Fruit fly (Drosophila melanogaster) whole organism, embryonic: Measurements from ENCODE around the gene CG17732.

Experiments
- Adf1 ChIP-seq: fragments of 200-800 bp; sonication (Bioruptor generic); IDR thresholded peaks from 2 replicates; pipeline ENCODE4 v1.3.6; 2022; ENCODE audit warnings: missing biosample characterization, missing genetic modification characterization
- Aef1 ChIP-seq: fragments of 200-800 bp; sonication (Bioruptor generic); IDR thresholded peaks from 3 replicates; pipeline ENCODE4 v1.3.6; 2022; ENCODE audit warnings: missing biosample characterization, missing genetic modification characterization
- Asciz ChIP-seq: fragments of 200-800 bp; sonication (Bioruptor generic); optimal IDR thresholded peaks from 2 replicates; lab custom pipeline; 2017; ENCODE audit warnings: missing biosample characterization, mild to moderate bottlenecking, missing genetic modification characterization, missing genetic modification reagents
- Atf-2 ChIP-seq: fragments of 200-800 bp; sonication (Bioruptor generic); optimal IDR thresholded peaks from 2 replicates; lab custom pipeline; 2016; ENCODE audit warnings: missing biosample characterization, missing genetic modification characterization
- B-H1 ChIP-seq: fragments of 200-800 bp; sonication (Bioruptor generic); IDR thresholded peaks from 3 replicates; pipeline ENCODE4 v1.3.6; 2022; ENCODE audit warnings: missing biosample characterization, missing genetic modification characterization
- C15 ChIP-seq: fragments of 200-800 bp; sonication (Bioruptor generic); IDR thresholded peaks from 3 replicates; pipeline ENCODE4 v1.3.6; 2022; ENCODE audit warnings: missing biosample characterization, missing genetic modification characterization
- CG10267 ChIP-seq: fragments of 200-800 bp; sonication (Bioruptor generic); optimal IDR thresholded peaks from 2 replicates; lab custom pipeline; 2018; ENCODE audit warnings: missing biosample characterization, mild to moderate bottlenecking, missing genetic modification characterization, moderate library complexity
- CG11456 ChIP-seq: fragments of 200-800 bp; sonication (Bioruptor generic); IDR thresholded peaks from 3 replicates; pipeline ENCODE4 v1.3.6; 2022; ENCODE audit warnings: missing biosample characterization, missing genetic modification characterization
- CG12391 ChIP-seq: fragments of 200-800 bp; sonication (Bioruptor generic); optimal IDR thresholded peaks from 3 replicates; lab custom pipeline; 2018; ENCODE audit warnings: missing biosample characterization, mild to moderate bottlenecking, missing genetic modification characterization, moderate library complexity
- CG12659 ChIP-seq: fragments of 200-800 bp; sonication (Bioruptor generic); optimal IDR thresholded peaks from 3 replicates; lab custom pipeline; 2017; ENCODE audit warnings: mild to moderate bottlenecking, missing biosample characterization, missing genetic modification reagents, missing genetic modification characterization
- CG14860 ChIP-seq: fragments of 200-800 bp; sonication (Bioruptor generic); IDR thresholded peaks from 3 replicates; pipeline ENCODE4 v1.3.6; 2022; ENCODE audit warnings: missing biosample characterization, missing genetic modification characterization; ENCODE audit not compliant: partially characterized antibody
- CG15269 ChIP-seq: fragments of 200-800 bp; sonication (Bioruptor generic); optimal IDR thresholded peaks from 2 replicates; lab custom pipeline; 2018; ENCODE audit warnings: missing biosample characterization, mild to moderate bottlenecking, missing genetic modification characterization, moderate library complexity
- CG1602 ChIP-seq: fragments of 200-800 bp; sonication (Bioruptor generic); optimal IDR thresholded peaks from 3 replicates; lab custom pipeline; 2016; ENCODE audit warnings: missing biosample characterization, missing genetic modification characterization
- CG1647 ChIP-seq: fragments of 200-800 bp; sonication (Bioruptor generic); optimal IDR thresholded peaks from 3 replicates; lab custom pipeline; 2016; ENCODE audit warnings: missing biosample characterization, missing genetic modification characterization
- CG16779 ChIP-seq: fragments of 200-800 bp; sonication (Bioruptor generic); IDR thresholded peaks from 2 replicates; pipeline ENCODE4 v1.3.6; 2022; ENCODE audit warnings: missing biosample characterization, missing genetic modification characterization
- CG17186 ChIP-seq: fragments of 200-800 bp; sonication (Bioruptor generic); optimal IDR thresholded peaks from 3 replicates; lab custom pipeline; 2017; ENCODE audit warnings: missing biosample characterization, missing genetic modification reagents, missing genetic modification characterization
- CG17385 ChIP-seq: fragments of 200-800 bp; sonication (Bioruptor generic); optimal IDR thresholded peaks from 3 replicates; lab custom pipeline; 2018; ENCODE audit warnings: missing biosample characterization, mild to moderate bottlenecking, missing genetic modification characterization
- CG31441 ChIP-seq: fragments of 200-800 bp; sonication (Bioruptor generic); IDR thresholded peaks from 2 replicates; pipeline ENCODE4 v1.3.6; 2022; ENCODE audit warnings: missing biosample characterization, missing genetic modification characterization
- CG6683 ChIP-seq: fragments of 200-800 bp; sonication (Bioruptor generic); optimal IDR thresholded peaks from 2 replicates; lab custom pipeline; 2017; ENCODE audit warnings: missing biosample characterization, mild to moderate bottlenecking, missing genetic modification characterization, missing genetic modification reagents
- CG7372 ChIP-seq: fragments of 200-800 bp; sonication (Bioruptor generic); IDR thresholded peaks from 2 replicates; pipeline ENCODE4 v1.3.6; 2022; ENCODE audit warnings: missing biosample characterization, missing genetic modification characterization
- CG7928 ChIP-seq: fragments of 200-800 bp; sonication (Bioruptor generic); optimal IDR thresholded peaks from 2 replicates; lab custom pipeline; 2017; ENCODE audit warnings: missing biosample characterization, mild to moderate bottlenecking, missing genetic modification characterization
- CG9817 ChIP-seq: fragments of 200-800 bp; sonication (Bioruptor generic); optimal IDR thresholded peaks from 2 replicates; lab custom pipeline; 2018; ENCODE audit warnings: missing biosample characterization, mild to moderate bottlenecking, missing genetic modification characterization, moderate library complexity
- CG9876 ChIP-seq: fragments of 200-800 bp; sonication (Bioruptor generic); optimal IDR thresholded peaks from 2 replicates; lab custom pipeline; 2016; ENCODE audit warnings: missing biosample characterization, missing genetic modification characterization
- CG9932 ChIP-seq: fragments of 200-800 bp; sonication (Bioruptor generic); IDR thresholded peaks from 2 replicates; pipeline ENCODE4 v1.3.6; 2022; ENCODE audit warnings: missing biosample characterization, missing genetic modification characterization
- Dad ChIP-seq: fragments of 200-800 bp; sonication (Bioruptor generic); optimal IDR thresholded peaks from 3 replicates; lab custom pipeline; 2016; ENCODE audit warnings: missing biosample characterization, missing genetic modification characterization
- Doc3 ChIP-seq: fragments of 200-800 bp; sonication (Bioruptor generic); IDR thresholded peaks from 3 replicates; pipeline ENCODE4 v1.3.6; 2022; ENCODE audit warnings: missing biosample characterization, missing genetic modification characterization; ENCODE audit not compliant: partially characterized antibody
- NFAT ChIP-seq: fragments of 200-800 bp; sonication (Bioruptor generic); IDR thresholded peaks from 2 replicates; pipeline ENCODE4 v1.3.6; 2022; ENCODE audit warnings: missing biosample characterization, missing genetic modification characterization
- Poxn ChIP-seq: fragments of 200-800 bp; sonication (Bioruptor generic); IDR thresholded peaks from 2 replicates; pipeline ENCODE4 v1.3.6; 2022; ENCODE audit warnings: missing biosample characterization, missing genetic modification characterization
- Ptx1 ChIP-seq: fragments of 200-800 bp; sonication (Bioruptor generic); IDR thresholded peaks from 2 replicates; pipeline ENCODE4 v1.3.6; 2022; ENCODE audit warnings: missing biosample characterization, missing genetic modification characterization
- Sin3A ChIP-seq: fragments of >200 bp; optimal IDR thresholded peaks from 2 replicates; lab custom pipeline; 2018
- Ssrp ChIP-seq: fragments of 200-800 bp; sonication (Bioruptor generic); optimal IDR thresholded peaks from 2 replicates; lab custom pipeline; 2018; ENCODE audit warnings: missing biosample characterization, mild to moderate bottlenecking, missing genetic modification characterization, moderate library complexity
- Trl ChIP-seq, 3 experiments: fragments of >200 bp in 2 of 3; fragments of 200-800 bp in 1 of 3; sonication (Bioruptor generic) in 1 of 3; optimal IDR thresholded peaks; 2 replicates in 1 of 3; 3 replicates in 2 of 3; lab custom pipeline; 2016 to 2017; ENCODE audit warnings: missing biosample characterization in 1 of 3, missing genetic modification characterization in 1 of 3
- Usf ChIP-seq: fragments of 200-800 bp; sonication (Bioruptor generic); optimal IDR thresholded peaks from 2 replicates; lab custom pipeline; 2017; ENCODE audit warnings: missing genotype, missing biosample characterization, missing genetic modification characterization
- ab ChIP-seq: fragments of 200-800 bp; sonication (Bioruptor generic); optimal IDR thresholded peaks from 2 replicates; lab custom pipeline; 2016; ENCODE audit warnings: missing biosample characterization, missing genetic modification characterization
- bcd ChIP-seq: fragments of 200-800 bp; sonication (Bioruptor generic); optimal IDR thresholded peaks from 2 replicates; lab custom pipeline; 2017; ENCODE audit warnings: missing biosample characterization, mild to moderate bottlenecking, missing genetic modification characterization
- cad ChIP-seq: fragments of >200 bp; optimal IDR thresholded peaks from 2 replicates; lab custom pipeline; 2017; ENCODE audit warnings: missing biosample characterization, missing genetic modification characterization
- cg ChIP-seq: fragments of 200-800 bp; sonication (Bioruptor generic); optimal IDR thresholded peaks from 3 replicates; lab custom pipeline; 2019; ENCODE audit warnings: missing biosample characterization, mild to moderate bottlenecking, missing genetic modification characterization, moderate library complexity
- corto ChIP-seq: fragments of 200-800 bp; sonication (Bioruptor generic); optimal IDR thresholded peaks from 2 replicates; lab custom pipeline; 2016; ENCODE audit warnings: missing biosample characterization, mild to moderate bottlenecking, missing genetic modification characterization, moderate library complexity
- crp ChIP-seq, 2 experiments: fragments of 200-800 bp; sonication (Bioruptor generic); optimal IDR thresholded peaks; 2 replicates in 1 of 2; 3 replicates in 1 of 2; lab custom pipeline; 2017; ENCODE audit warnings: missing biosample characterization in 2 of 2, missing genetic modification characterization in 2 of 2, mild to moderate bottlenecking in 1 of 2, moderate library complexity in 1 of 2
- hb ChIP-seq: fragments of 200-800 bp; sonication (Bioruptor generic); IDR thresholded peaks from 3 replicates; pipeline ENCODE4 v1.3.6; 2022; ENCODE audit warnings: missing biosample characterization, missing genetic modification characterization; ENCODE audit not compliant: partially characterized antibody
- kni ChIP-seq: fragments of 200-800 bp; sonication (Bioruptor generic); optimal IDR thresholded peaks from 3 replicates; lab custom pipeline; 2017; ENCODE audit warnings: mild to moderate bottlenecking, missing biosample characterization, missing genetic modification reagents, missing genetic modification characterization
- nerfin-1 ChIP-seq: fragments of 200-800 bp; sonication (Bioruptor generic); optimal IDR thresholded peaks from 3 replicates; lab custom pipeline; 2019; ENCODE audit warnings: missing biosample characterization, mild to moderate bottlenecking, missing genetic modification characterization, moderate library complexity
- odd ChIP-seq: fragments of 200-800 bp; sonication (Bioruptor generic); optimal IDR thresholded peaks from 2 replicates; lab custom pipeline; 2017; ENCODE audit warnings: missing biosample characterization, mild to moderate bottlenecking, missing genetic modification characterization
- pfk ChIP-seq: fragments of 200-800 bp; sonication (Bioruptor generic); optimal IDR thresholded peaks from 2 replicates; lab custom pipeline; 2018; ENCODE audit warnings: missing biosample characterization, mild to moderate bottlenecking, missing genetic modification characterization, moderate library complexity
- pnt ChIP-seq: fragments of 200-800 bp; sonication (Bioruptor generic); optimal IDR thresholded peaks from 3 replicates; lab custom pipeline; 2016; ENCODE audit warnings: missing biosample characterization, missing genetic modification characterization
- pum ChIP-seq: fragments of 200-800 bp; sonication (Bioruptor generic); optimal IDR thresholded peaks from 2 replicates; lab custom pipeline; 2016; ENCODE audit warnings: missing biosample characterization, missing genetic modification characterization
- repo ChIP-seq: fragments of 200-800 bp; sonication (Bioruptor generic); optimal IDR thresholded peaks from 2 replicates; lab custom pipeline; 2016; ENCODE audit warnings: missing biosample characterization, missing genetic modification characterization
- ro ChIP-seq: fragments of 200-800 bp; sonication (Bioruptor generic); IDR thresholded peaks from 2 replicates; pipeline ENCODE4 v1.3.6; 2022; ENCODE audit warnings: missing biosample characterization, missing genetic modification characterization
- sens ChIP-seq: fragments of 200-800 bp; sonication (Bioruptor generic); peaks from one replicate; lab custom pipeline; 2016; ENCODE audit warnings: missing biosample characterization, missing genetic modification characterization
- sisA ChIP-seq: fragments of 200-800 bp; sonication (Bioruptor generic); IDR thresholded peaks from 2 replicates; pipeline ENCODE4 v1.3.6; 2022; ENCODE audit warnings: missing biosample characterization, missing genetic modification characterization
- so ChIP-seq: fragments of 200-800 bp; sonication (Bioruptor generic); IDR thresholded peaks from 3 replicates; pipeline ENCODE4 v1.3.6; 2022; ENCODE audit warnings: missing biosample characterization, missing genetic modification characterization

The CG17732 gene

dm6 chr3L:19991714-19992231 is 10.3 kb downstream of the CG17732 start, which contains the start of the genes CG7646 and Nca (continued):
- TF ChIP-seq crp (GFP tag; optimal IDR thresholded peaks at IDR 0.05; lab: Kevin White, UChicago) (no peak), Asciz (GFP tag; lab: Kevin White, UChicago) (no peak), C15 (no peak), CG14860 (GFP tag; lab: Robert Waterston, UW) (peak; percentile 88), ab (GFP tag; lab: Kevin White, UChicago) (no peak), CG6683 (GFP tag; lab: Kevin White, UChicago) (no peak), NFAT (GFP tag; lab: Robert Waterston, UW) (no peak), CG9817 (tag; lab: Kevin White, UChicago) (no peak), pfk (GFP tag; lab: Kevin White, UChicago) (peak; percentile 86), CG1602 (GFP tag; lab: Kevin White, UChicago) (no peak), CG9876 (GFP tag; lab: Kevin White, UChicago) (no peak), CG9932 (GFP tag; lab: Robert Waterston, UW) (no peak), Dad (GFP tag; lab: Kevin White, UChicago) (peak; percentile 16), CG31441 (GFP tag; lab: Robert Waterston, UW) (peak; percentile 32; the same call in 1 of the 2 replicates), Sin3A (lab: Kevin White, UChicago) (no peak), sens (GFP tag; lab: Kevin White, UChicago) (peak; percentile 86), ro (GFP tag; lab: Robert Waterston, UW) (no peak), repo (GFP tag; lab: Kevin White, UChicago) (no peak), corto (no peak), Trl (optimal IDR thresholded peaks at IDR 0.05; lab: Kevin White, UChicago) (no peak), Trl (GFP tag; optimal IDR thresholded peaks at IDR 0.05; lab: Kevin White, UChicago) (no peak), Ptx1 (GFP tag; lab: Robert Waterston, UW) (no peak), odd (no peak), CG11456 (GFP tag; lab: Robert Waterston, UW) (no peak), pum (no peak), Doc3 (peak; percentile 86), B-H1 (GFP tag; lab: Robert Waterston, UW) (no peak; the same call in 2 of the 3 replicates), CG15269 (tag; lab: Kevin White, UChicago) (no peak), cad (GFP tag; lab: Kevin White, UChicago) (peak; percentile 14), Poxn (no peak), CG17385 (GFP tag; lab: Kevin White, UChicago) (no peak), Adf1 (GFP tag; lab: Robert Waterston, UW) (no peak), CG12391 (tag; lab: Kevin White, UChicago) (peak; percentile 49), sisA (GFP tag; lab: Robert Waterston, UW) (no peak), Aef1 (no peak), Atf-2 (GFP tag; lab: Kevin White, UChicago) (no peak), CG7372 (GFP tag; lab: Robert Waterston, UW) (no peak), CG7928 (GFP tag; lab: Kevin White, UChicago) (no peak), CG10267 (peak; percentile 36), kni (GFP tag; lab: Kevin White, UChicago) (peak; percentile 80), Ssrp (tag; lab: Kevin White, UChicago) (no peak), nerfin-1 (tag; lab: Kevin White, UChicago) (peak; percentile 50), Usf (no peak), CG16779 (GFP tag; lab: Robert Waterston, UW) (no peak), so (GFP tag; lab: Robert Waterston, UW) (no peak), cg (GFP tag; lab: Kevin White, UChicago) (peak; percentile 21), bcd (GFP tag; lab: Kevin White, UChicago) (no peak), CG12659 (GFP tag; lab: Kevin White, UChicago) (peak; percentile 50), hb (GFP tag; lab: Robert Waterston, UW) (peak; percentile 90), pnt (GFP tag; lab: Kevin White, UChicago) (no peak), CG17186 (peak; percentile 6), CG1647 (GFP tag; lab: Kevin White, UChicago) (no peak)
